Fruit fly (Drosophila melanogaster) whole organism: ENCODE data around the gene CG8838.

ENCODE experiments used
- CG8478 ChIP-seq: fragments of >200 bp; optimal IDR thresholded peaks from 2 replicates; lab custom pipeline; 2018; ENCODE audit warnings: inconsistent platforms
- Dll ChIP-seq: fragments of >200 bp; optimal IDR thresholded peaks from 2 replicates; lab custom pipeline; 2017
- EcR ChIP-seq, 2 experiments: fragments of >200 bp; optimal IDR thresholded peaks; 2 replicates each; lab custom pipeline; 2017; ENCODE audit warnings: missing biosample characterization in 2 of 2, missing genetic modification characterization in 2 of 2, missing genetic modification reagents in 2 of 2
- psq ChIP-seq: fragments of >200 bp; optimal IDR thresholded peaks from 2 replicates; lab custom pipeline; 2017
- usp ChIP-seq: fragments of >200 bp; optimal IDR thresholded peaks from 2 replicates; lab custom pipeline; 2017; ENCODE audit warnings: missing biosample characterization, missing genetic modification characterization, mixed read lengths

DNA sequence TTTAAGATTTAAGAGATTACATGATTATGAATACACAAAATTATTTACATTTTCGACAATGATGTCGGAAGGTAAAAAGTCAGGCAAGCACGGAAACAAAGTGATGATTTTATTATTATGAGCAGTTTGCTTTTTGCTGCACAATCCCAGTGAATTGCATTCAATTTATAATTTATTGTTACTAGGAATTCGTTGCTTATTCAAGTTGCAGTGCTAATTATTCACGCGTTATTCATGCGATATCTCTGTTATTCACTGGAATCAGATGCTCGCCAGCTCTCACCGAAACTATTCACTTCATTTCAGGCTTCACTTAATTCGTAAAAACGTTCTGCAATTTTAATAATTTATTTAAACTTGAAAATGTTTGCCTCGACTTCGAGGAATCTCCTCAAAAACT, 3.7 kb upstream of the CG8838 start:
- TF ChIP-seq EcR (GFP tag; optimal IDR thresholded peaks at IDR 0.05; lab: Kevin White, UChicago) (no peak), CG8478 (lab: Kevin White, UChicago) (no peak), psq (lab: Kevin White, UChicago) (no peak), Dll (no peak), usp (GFP tag; lab: Kevin White, UChicago) (no peak)
